Worm (Caenorhabditis elegans): Measurements from ENCODE around the gene cid-1.

DNA sequence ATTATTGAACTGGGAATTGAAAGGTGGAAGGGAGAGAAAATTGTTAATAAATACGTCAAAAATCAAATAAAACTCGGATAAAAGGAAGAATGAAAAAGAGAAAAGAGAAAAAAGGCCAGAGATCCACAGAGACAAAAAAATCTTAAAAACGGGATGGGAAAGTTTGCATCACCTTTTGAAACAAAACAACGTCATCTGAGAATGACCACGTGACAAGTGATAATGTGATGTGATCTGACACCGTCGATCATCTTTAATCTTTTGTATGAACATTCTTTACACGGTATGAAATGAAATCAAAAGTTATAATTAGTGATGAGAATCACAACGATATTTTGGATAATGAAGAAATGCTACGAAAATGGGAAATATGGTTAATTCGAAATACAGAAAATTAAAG is 8.0 kb upstream of the cid-1 start:
- TF ChIP-seq ceh-9 (tag; optimal IDR thresholded peaks at IDR 0.05), result no peak
- TF ChIP-seq aly-2 (tag; optimal IDR thresholded peaks at IDR 0.05), result no peak
- TF ChIP-seq unc-39 (tag; optimal IDR thresholded peaks at IDR 0.05), result no peak
- TF ChIP-seq ama-1 (optimal IDR thresholded peaks at IDR 0.05), result no peak

All from whole organism, L3 larva.